Worm (Caenorhabditis elegans) whole organism, L4 larva: ENCODE results near the gene W04H10.5.

Source experiments
- F49E8.2 ChIP-seq: sonication (generic microtip); optimal IDR thresholded peaks from 2 replicates; lab custom pipeline; 2016; ENCODE audit warnings: missing compliant biosample characterization, mild to moderate bottlenecking, missing genetic modification characterization, borderline replicate concordance
- R02D3.7 ChIP-seq: fragments of 150-350 bp; sonication (generic microtip); optimal IDR thresholded peaks from 3 replicates; lab custom pipeline; 2014; ENCODE audit warnings: missing biosample characterization, missing genetic modification characterization
- Y48G9A.11 ChIP-seq: fragments of 200-800 bp; sonication (Bioruptor generic); IDR thresholded peaks from 2 replicates; pipeline ENCODE4 v1.3.6; 2022; ENCODE audit warnings: missing genetic modification reagents, missing genetic modification characterization, missing compliant biosample characterization
- ZK546.5 ChIP-seq, 2 experiments: sonication (generic microtip); optimal IDR thresholded peaks; 2 replicates each; lab custom pipeline; 2017; ENCODE audit warnings: missing biosample characterization in 2 of 2, missing genetic modification characterization in 2 of 2
- arid-1 ChIP-seq: fragments of 200-800 bp; sonication (Bioruptor generic); conservative IDR thresholded peaks from 2 replicates; pipeline ENCODE4 v1.3.6; 2022; ENCODE audit warnings: missing genetic modification reagents, missing genetic modification characterization, missing compliant biosample characterization
- ceh-28 ChIP-seq: fragments of 150-350 bp; optimal IDR thresholded peaks from 2 replicates; lab custom pipeline; 2014; ENCODE audit warnings: missing biosample characterization, missing genetic modification reagents, missing genetic modification characterization
- daf-12 ChIP-seq: fragments of 150-350 bp; optimal IDR thresholded peaks from 2 replicates; lab custom pipeline; 2014; ENCODE audit warnings: missing biosample characterization, missing genetic modification reagents, missing genetic modification characterization
- daf-16 ChIP-seq, 3 experiments: sonication (generic microtip); optimal IDR thresholded peaks; 2 replicates each; lab custom pipeline; 2016 to 2017; ENCODE audit warnings: missing genetic modification characterization in 3 of 3, missing genetic modification reagents in 3 of 3, mild to moderate bottlenecking in 2 of 3, missing compliant biosample characterization in 2 of 3, missing biosample characterization in 1 of 3, moderate library complexity in 1 of 3
- dmd-6 ChIP-seq: fragments of 200-800 bp; sonication (Bioruptor generic); IDR thresholded peaks from 2 replicates; pipeline ENCODE4 v1.3.6; 2022; ENCODE audit warnings: missing genetic modification reagents, missing genetic modification characterization, missing compliant biosample characterization
- dmd-8 ChIP-seq: fragments of 200-800 bp; sonication (Bioruptor generic); IDR thresholded peaks from 2 replicates; pipeline ENCODE4 v1.3.6; 2022; ENCODE audit warnings: missing genetic modification characterization, missing compliant biosample characterization
- dpl-1 ChIP-seq: fragments of 150-350 bp; optimal IDR thresholded peaks from 2 replicates; lab custom pipeline; 2014; ENCODE audit warnings: missing biosample characterization, missing genetic modification reagents, missing genetic modification characterization
- duxl-1 ChIP-seq: sonication (generic microtip); optimal IDR thresholded peaks from 2 replicates; lab custom pipeline; 2016; ENCODE audit warnings: mild to moderate bottlenecking, missing genetic modification characterization, moderate library complexity, missing compliant biosample characterization; ENCODE audit not compliant: poor library complexity
- dve-1 ChIP-seq: sonication (generic microtip); optimal IDR thresholded peaks from 2 replicates; lab custom pipeline; 2017; ENCODE audit warnings: antibody characterized with exemption, mild to moderate bottlenecking, missing genetic modification characterization, missing compliant biosample characterization; ENCODE audit not compliant: insufficient read depth
- egl-27 ChIP-seq: sonication (generic microtip); optimal IDR thresholded peaks from 3 replicates; lab custom pipeline; 2017; ENCODE audit warnings: missing biosample characterization, missing genetic modification reagents, missing genetic modification characterization
- gei-8 ChIP-seq: fragments of 200-800 bp; sonication (Bioruptor generic); optimal IDR thresholded peaks from 2 replicates; lab custom pipeline; 2018; ENCODE audit warnings: mild to moderate bottlenecking, missing genetic modification characterization, missing compliant biosample characterization
- hmg-1.1 ChIP-seq: fragments of 200-800 bp; sonication (Bioruptor generic); IDR thresholded peaks from 2 replicates; pipeline ENCODE4 v1.3.6; 2022; ENCODE audit warnings: missing genetic modification reagents, missing genetic modification characterization, missing compliant biosample characterization
- lin-1 ChIP-seq: fragments of 200-800 bp; sonication (Bioruptor generic); IDR thresholded peaks from 2 replicates; pipeline ENCODE4 v1.3.6; 2022; ENCODE audit warnings: missing genetic modification reagents, missing genetic modification characterization, missing compliant biosample characterization
- lin-13 ChIP-seq: fragments of 150-350 bp; optimal IDR thresholded peaks from 2 replicates; lab custom pipeline; 2014; ENCODE audit warnings: missing biosample characterization, missing genetic modification reagents, missing genetic modification characterization
- lin-15B ChIP-seq: fragments of 150-350 bp; sonication (generic microtip); optimal IDR thresholded peaks from 3 replicates; lab custom pipeline; 2014; ENCODE audit warnings: missing biosample characterization, missing genetic modification characterization
- lin-38 ChIP-seq: fragments of 200-800 bp; sonication (Bioruptor generic); IDR thresholded peaks from 2 replicates; pipeline ENCODE4 v1.3.6; 2022; ENCODE audit warnings: missing genetic modification reagents, missing genetic modification characterization, missing compliant biosample characterization
- lin-39 ChIP-seq: fragments of 150-350 bp; optimal IDR thresholded peaks from 2 replicates; lab custom pipeline; 2014; ENCODE audit warnings: missing biosample characterization, missing genetic modification reagents, missing genetic modification characterization
- lsy-2 ChIP-seq, 2 experiments: fragments of 150-350 bp in 1 of 2; sonication (generic microtip) in 1 of 2; optimal IDR thresholded peaks; 2 replicates each; lab custom pipeline; 2014 to 2017; ENCODE audit warnings: missing biosample characterization in 2 of 2, missing genetic modification characterization in 2 of 2
- mdl-1 ChIP-seq, 2 experiments: fragments of 150-350 bp in 1 of 2; sonication (generic microtip) in 1 of 2; optimal IDR thresholded peaks; 2 replicates each; lab custom pipeline; 2014 to 2017; ENCODE audit warnings: missing biosample characterization in 2 of 2, missing genetic modification characterization in 2 of 2
- mdt-29 ChIP-seq: fragments of 200-800 bp; sonication (Bioruptor generic); IDR thresholded peaks from 2 replicates; pipeline ENCODE4 v1.3.6; 2022; ENCODE audit warnings: missing genetic modification reagents, missing genetic modification characterization, missing compliant biosample characterization
- mes-2 ChIP-seq: sonication (generic microtip); optimal IDR thresholded peaks from 2 replicates; lab custom pipeline; 2016; ENCODE audit warnings: missing genotype, mild to moderate bottlenecking, missing genetic modification characterization, missing compliant biosample characterization; ENCODE audit not compliant: poor library complexity, severe bottlenecking
- nhr-111 ChIP-seq: fragments of 200-800 bp; sonication (Bioruptor generic); optimal IDR thresholded peaks from 2 replicates; lab custom pipeline; 2018; ENCODE audit warnings: mild to moderate bottlenecking, missing genetic modification characterization, missing compliant biosample characterization
- nhr-28 ChIP-seq: fragments of 150-350 bp; optimal IDR thresholded peaks from 2 replicates; lab custom pipeline; 2014; ENCODE audit warnings: missing biosample characterization, missing genetic modification characterization
- nhr-41 ChIP-seq: fragments of 200-800 bp; sonication (Bioruptor generic); IDR thresholded peaks from 2 replicates; pipeline ENCODE4 v1.3.6; 2022; ENCODE audit warnings: missing genetic modification reagents, missing genetic modification characterization, missing compliant biosample characterization
- nhr-42 ChIP-seq: fragments of 200-800 bp; sonication (Bioruptor generic); IDR thresholded peaks from 2 replicates; pipeline ENCODE4 v1.3.6; 2022; ENCODE audit warnings: missing genetic modification characterization, missing compliant biosample characterization
- nhr-6 ChIP-seq: fragments of 150-350 bp; optimal IDR thresholded peaks from 2 replicates; lab custom pipeline; 2014; ENCODE audit warnings: missing biosample characterization, missing genetic modification characterization
- pha-4 ChIP-seq, 2 experiments: fragments of 150-350 bp in 1 of 2; fragments of 200-800 bp in 1 of 2; sonication (Bioruptor generic) in 1 of 2; IDR thresholded peaks in 1 of 2; optimal IDR thresholded peaks in 1 of 2; 2 replicates each; pipeline versions ENCODE4 v1.3.6 to Lab custom; 2014 to 2022; ENCODE audit warnings: missing genetic modification characterization in 2 of 2, missing genetic modification reagents in 2 of 2, missing biosample characterization in 1 of 2, missing compliant biosample characterization in 1 of 2
- rbr-2 ChIP-seq: sonication (generic microtip); optimal IDR thresholded peaks from 2 replicates; lab custom pipeline; 2016; ENCODE audit warnings: missing genotype, missing genetic modification characterization, missing compliant biosample characterization
- skn-1 ChIP-seq: fragments of 150-350 bp; optimal IDR thresholded peaks from 2 replicates; lab custom pipeline; 2014; ENCODE audit warnings: missing biosample characterization, missing genetic modification characterization
- snpc-1.2 ChIP-seq: fragments of 200-800 bp; sonication (Bioruptor generic); IDR thresholded peaks from 2 replicates; pipeline ENCODE4 v1.3.6; 2022; ENCODE audit warnings: missing genetic modification reagents, missing genetic modification characterization, missing compliant biosample characterization
- spr-3 ChIP-seq: fragments of 200-800 bp; sonication (Bioruptor generic); optimal IDR thresholded peaks from 2 replicates; lab custom pipeline; 2018; ENCODE audit warnings: mild to moderate bottlenecking, missing genetic modification characterization, missing compliant biosample characterization
- unc-130 ChIP-seq: sonication (generic microtip); optimal IDR thresholded peaks from 2 replicates; lab custom pipeline; 2016; ENCODE audit warnings: missing genetic modification reagents, missing genetic modification characterization, missing compliant biosample characterization
- vab-7 ChIP-seq: fragments of 200-800 bp; sonication (Bioruptor generic); IDR thresholded peaks from 2 replicates; pipeline ENCODE4 v1.3.6; 2022; ENCODE audit warnings: missing genetic modification reagents, missing genetic modification characterization, missing compliant biosample characterization
- zip-2 ChIP-seq: fragments of 150-350 bp; optimal IDR thresholded peaks from 2 replicates; lab custom pipeline; 2014; ENCODE audit warnings: missing biosample characterization, missing genetic modification characterization

Gene W04H10.5

ce11 chrII:580189-580643, 25.9 kb upstream of the W04H10.5 start, which contains the start of the genes cdc-37 and W08F4.3:
cdc-37 (minus strand) TSS chrII:580593.
W08F4.3 (plus strand) TSS chrII:580602.
- TF ChIP-seq rbr-2 (tag; lab: Kevin White, UChicago) = no peak
- no peak for TF ChIP-seq hmg-1.1 (GFP tag; lab: Robert Waterston, UW)
- no peak for TF ChIP-seq nhr-28 (tag; lab: Kevin White, UChicago)
- TF ChIP-seq lin-15B = no peak
- TF ChIP-seq mdl-1 (tag; optimal IDR thresholded peaks at IDR 0.05; lab: Kevin White, UChicago) = no peak
- TF ChIP-seq lin-39 (tag; lab: Kevin White, UChicago) = no peak
- no peak for TF ChIP-seq nhr-41 (GFP tag; lab: Robert Waterston, UW)
- peak; percentile 51 for TF ChIP-seq mes-2
- TF ChIP-seq daf-12 (tag; lab: Kevin White, UChicago) = no peak
- TF ChIP-seq dpl-1 (GFP tag; lab: Kevin White, UChicago) = peak; percentile 8
- TF ChIP-seq gei-8 (GFP tag; lab: Kevin White, UChicago) = no peak
- TF ChIP-seq lin-38 = peak; percentile 60
- TF ChIP-seq Y48G9A.11 = peak; percentile 43; the same call in 1 of the 2 replicates
- TF ChIP-seq spr-3 (GFP tag; lab: Kevin White, UChicago) = no peak

- peak; percentile 46 for TF ChIP-seq F49E8.2
- TF ChIP-seq lin-38 = peak; percentile 41
- TF ChIP-seq dmd-8 (GFP tag; lab: Robert Waterston, UW) = peak; percentile 63; the same call in 1 of the 2 replicates
- TF ChIP-seq snpc-1.2 (GFP tag; lab: Robert Waterston, UW) = 0 out of 2 replicates have a peak, but pooled peaks have one; percentile 39
- TF ChIP-seq mdt-29 (GFP tag; lab: Robert Waterston, UW) = no peak
- TF ChIP-seq duxl-1 (tag; lab: Kevin White, UChicago) = peak; percentile 24
- TF ChIP-seq nhr-111 (GFP tag; lab: Kevin White, UChicago) = no peak
Measured at ce11 chrII:581983-582382, 24.1 kb upstream of the W04H10.5 start.

ce11 chrII:582649-583048, 23.5 kb upstream of the W04H10.5 start, which contains the start of gene fbxb-14:
fbxb-14 (minus strand) TSS chrII:582749.
- no peak for TF ChIP-seq lin-13 (GFP tag; lab: Kevin White, UChicago)

DNA sequence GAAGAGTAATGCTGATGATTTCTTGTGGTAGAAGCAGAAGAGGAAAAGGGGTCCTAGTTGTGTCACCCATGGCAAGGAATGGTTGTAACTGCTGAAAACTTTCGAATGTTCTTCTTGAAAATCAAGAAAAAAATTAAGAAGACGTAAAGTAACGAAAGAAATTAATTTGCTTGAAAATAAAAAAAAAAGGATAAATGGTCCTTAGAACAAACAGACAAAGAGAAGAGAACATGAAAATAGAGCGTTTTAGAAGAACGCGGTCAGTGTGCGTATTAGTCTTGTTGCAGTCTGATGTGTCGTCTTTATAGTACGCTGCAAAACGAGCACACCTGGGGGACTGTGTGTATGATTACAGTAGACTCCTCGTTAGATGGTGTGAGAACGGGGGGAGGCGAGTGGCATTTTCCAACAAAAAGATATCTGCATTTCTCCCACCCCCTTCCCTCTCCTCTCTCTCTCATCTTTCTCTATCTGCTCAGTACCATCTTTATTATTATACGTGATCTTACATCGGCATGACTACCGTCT, 21.7 kb upstream of the W04H10.5 start, which contains the start of the genes W08F4.12 and W08F4.13:
TSS of gene W08F4.12 (minus strand) at position 101 of the 528 bp plus-strand sequence.
TSS of gene W08F4.13 (plus strand) at position 478 of the 528 bp plus-strand sequence.
- TF ChIP-seq nhr-41 (GFP tag; lab: Robert Waterston, UW) (no peak), lsy-2 (tag; optimal IDR thresholded peaks at IDR 0.05; lab: Kevin White, UChicago) (no peak), ceh-28 (no peak), unc-130 (GFP tag; lab: Kevin White, UChicago) (no peak), ZK546.5 (tag; optimal IDR thresholded peaks at IDR 0.05; lab: Kevin White, UChicago) (no peak), dve-1 (no peak), arid-1 (GFP tag; lab: Robert Waterston, UW) (no peak)

ce11 chrII:587533-587932, 18.6 kb upstream of the W04H10.5 start, which contains the start of gene fbxb-34:
fbxb-34 (plus strand) TSS chrII:587833.
- TF ChIP-seq skn-1 (tag; lab: Kevin White, UChicago) (no peak), zip-2 (tag; lab: Kevin White, UChicago) (no peak), nhr-42 (GFP tag; lab: Robert Waterston, UW) (no peak), daf-16 (GFP tag; optimal IDR thresholded peaks at IDR 0.05; lab: Kevin White, UChicago) (no peak), daf-16 (tag; optimal IDR thresholded peaks at IDR 0.05; lab: Kevin White, UChicago) (no peak), pha-4 (GFP tag; IDR thresholded peaks at IDR 0.05; lab: Robert Waterston, UW) (no peak), pha-4 (tag; optimal IDR thresholded peaks at IDR 0.05; lab: Kevin White, UChicago) (no peak), vab-7 (GFP tag; lab: Robert Waterston, UW) (no peak), nhr-28 (tag; lab: Kevin White, UChicago) (no peak), R02D3.7 (no peak), egl-27 (no peak), spr-3 (GFP tag; lab: Kevin White, UChicago) (no peak), nhr-6 (tag; lab: Kevin White, UChicago) (no peak), dpl-1 (GFP tag; lab: Kevin White, UChicago) (no peak), dmd-6 (GFP tag; lab: Robert Waterston, UW) (no peak), lin-1 (no peak)
